Worm (Caenorhabditis elegans) whole organism, L2 larva: Measurements from ENCODE around the gene try-11.

Experiments used
- F13H6.1 ChIP-seq: sonication (generic microtip); optimal IDR thresholded peaks from 2 replicates; lab custom pipeline; 2016; ENCODE audit warnings: missing genetic modification characterization, missing compliant biosample characterization
- R02D3.7 ChIP-seq: fragments of 150-350 bp; optimal IDR thresholded peaks from 2 replicates; lab custom pipeline; 2014; ENCODE audit warnings: missing biosample characterization, missing genetic modification characterization
- Y55F3AM.14 ChIP-seq: fragments of 200-800 bp; sonication (Bioruptor generic); optimal IDR thresholded peaks from 2 replicates; lab custom pipeline; 2018; ENCODE audit warnings: mild to moderate bottlenecking, missing genetic modification characterization, missing compliant biosample characterization
- ZK546.5 ChIP-seq: sonication (generic microtip); optimal IDR thresholded peaks from 2 replicates; lab custom pipeline; 2017; ENCODE audit warnings: missing biosample characterization, missing genetic modification characterization
- ama-1 ChIP-seq: fragments of 150-350 bp; optimal IDR thresholded peaks from 2 replicates; lab custom pipeline; 2018; ENCODE audit warnings: inconsistent platforms
- ceh-16 ChIP-seq: fragments of 150-350 bp; optimal IDR thresholded peaks from 2 replicates; lab custom pipeline; 2014; ENCODE audit warnings: missing biosample characterization, missing genetic modification characterization
- ceh-82 ChIP-seq: fragments of 150-350 bp; optimal IDR thresholded peaks from 2 replicates; lab custom pipeline; 2014; ENCODE audit warnings: missing biosample characterization, missing genetic modification characterization
- crh-2 ChIP-seq: sonication (generic microtip); optimal IDR thresholded peaks from 2 replicates; lab custom pipeline; 2017; ENCODE audit warnings: missing biosample characterization, missing genetic modification characterization
- elt-1 ChIP-seq: fragments of 150-350 bp; optimal IDR thresholded peaks from 2 replicates; lab custom pipeline; 2014; ENCODE audit warnings: missing biosample characterization, missing genetic modification characterization
- elt-3 ChIP-seq: sonication (generic microtip); optimal IDR thresholded peaks from 2 replicates; lab custom pipeline; 2017; ENCODE audit warnings: missing biosample characterization, missing genetic modification characterization
- lin-11 ChIP-seq: fragments of 150-350 bp; sonication (generic microtip); optimal IDR thresholded peaks from 2 replicates; lab custom pipeline; 2014; ENCODE audit warnings: missing biosample characterization, missing genetic modification characterization, inconsistent platforms, mixed read lengths
- lin-13 ChIP-seq: fragments of 150-350 bp; optimal IDR thresholded peaks from 2 replicates; lab custom pipeline; 2014; ENCODE audit warnings: missing biosample characterization, missing genetic modification reagents, missing genetic modification characterization
- lin-39 ChIP-seq: fragments of 150-350 bp; optimal IDR thresholded peaks from 2 replicates; lab custom pipeline; 2014; ENCODE audit warnings: missing biosample characterization, missing genetic modification reagents, missing genetic modification characterization
- lsy-2 ChIP-seq, 2 experiments: fragments of 150-350 bp in 1 of 2; sonication (generic microtip) in 1 of 2; optimal IDR thresholded peaks; 2 replicates each; lab custom pipeline; 2014 to 2017; ENCODE audit warnings: missing biosample characterization in 2 of 2, missing genetic modification characterization in 2 of 2
- mab-5 ChIP-seq: fragments of 150-350 bp; optimal IDR thresholded peaks from 2 replicates; lab custom pipeline; 2014; ENCODE audit warnings: missing biosample characterization, missing genetic modification characterization
- mbf-1 ChIP-seq: sonication (generic microtip); optimal IDR thresholded peaks from 2 replicates; lab custom pipeline; 2017; ENCODE audit warnings: missing biosample characterization, missing genetic modification characterization
- mdl-1 ChIP-seq, 2 experiments: fragments of 150-350 bp in 1 of 2; sonication (generic microtip) in 1 of 2; optimal IDR thresholded peaks; 2 replicates each; lab custom pipeline; 2017; ENCODE audit warnings: missing biosample characterization in 2 of 2, missing genetic modification characterization in 2 of 2
- nhr-21 ChIP-seq: fragments of 150-350 bp; optimal IDR thresholded peaks from 2 replicates; lab custom pipeline; 2014; ENCODE audit warnings: missing biosample characterization, missing genetic modification characterization
- nhr-237 ChIP-seq: fragments of 150-350 bp; optimal IDR thresholded peaks from 2 replicates; lab custom pipeline; 2014; ENCODE audit warnings: missing biosample characterization, missing genetic modification characterization
- nhr-25 ChIP-seq: fragments of 150-350 bp; sonication (generic microtip); optimal IDR thresholded peaks from 3 replicates; lab custom pipeline; 2014; ENCODE audit warnings: missing biosample characterization, missing genetic modification characterization
- nhr-6 ChIP-seq: fragments of 150-350 bp; optimal IDR thresholded peaks from 2 replicates; lab custom pipeline; 2014; ENCODE audit warnings: missing biosample characterization, missing genetic modification characterization
- nhr-77 ChIP-seq: fragments of 150-350 bp; optimal IDR thresholded peaks from 2 replicates; lab custom pipeline; 2014; ENCODE audit warnings: missing biosample characterization, missing genetic modification characterization
- peb-1 ChIP-seq: fragments of 150-350 bp; optimal IDR thresholded peaks from 2 replicates; lab custom pipeline; 2014; ENCODE audit warnings: missing biosample characterization, missing genetic modification characterization
- sem-4 ChIP-seq: fragments of 150-350 bp; optimal IDR thresholded peaks from 2 replicates; lab custom pipeline; 2014; ENCODE audit warnings: missing biosample characterization, missing genetic modification reagents, missing genetic modification characterization
- skn-1 ChIP-seq: sonication (generic microtip); optimal IDR thresholded peaks from 2 replicates; lab custom pipeline; 2017; ENCODE audit warnings: missing biosample characterization, missing genetic modification characterization
- sma-3 ChIP-seq: sonication (generic microtip); optimal IDR thresholded peaks from 2 replicates; lab custom pipeline; 2016; ENCODE audit warnings: missing genetic modification reagents, missing genetic modification characterization, missing compliant biosample characterization
- snpc-4 ChIP-seq: fragments of 150-350 bp; optimal IDR thresholded peaks from 2 replicates; lab custom pipeline; 2014; ENCODE audit warnings: missing biosample characterization, missing genetic modification characterization
- unc-55 ChIP-seq: fragments of 150-350 bp; sonication (generic microtip); optimal IDR thresholded peaks from 3 replicates; lab custom pipeline; 2014; ENCODE audit warnings: missing biosample characterization, missing genetic modification reagents, missing genetic modification characterization
- unc-62 ChIP-seq: fragments of 150-350 bp; optimal IDR thresholded peaks from 2 replicates; lab custom pipeline; 2014; ENCODE audit warnings: missing biosample characterization, missing genetic modification reagents, missing genetic modification characterization
- zag-1 ChIP-seq: fragments of 150-350 bp; optimal IDR thresholded peaks from 2 replicates; lab custom pipeline; 2014; ENCODE audit warnings: missing biosample characterization, missing genetic modification characterization
- ztf-1 ChIP-seq: fragments of 200-800 bp; sonication (Bioruptor generic); conservative IDR thresholded peaks from 2 replicates; pipeline ENCODE4 v1.3.6; 2022; ENCODE audit warnings: missing genetic modification characterization, missing compliant biosample characterization
- ztf-4 ChIP-seq: fragments of 150-350 bp; optimal IDR thresholded peaks from 2 replicates; lab custom pipeline; 2014; ENCODE audit warnings: missing biosample characterization, missing genetic modification characterization

Gene try-11

DNA sequence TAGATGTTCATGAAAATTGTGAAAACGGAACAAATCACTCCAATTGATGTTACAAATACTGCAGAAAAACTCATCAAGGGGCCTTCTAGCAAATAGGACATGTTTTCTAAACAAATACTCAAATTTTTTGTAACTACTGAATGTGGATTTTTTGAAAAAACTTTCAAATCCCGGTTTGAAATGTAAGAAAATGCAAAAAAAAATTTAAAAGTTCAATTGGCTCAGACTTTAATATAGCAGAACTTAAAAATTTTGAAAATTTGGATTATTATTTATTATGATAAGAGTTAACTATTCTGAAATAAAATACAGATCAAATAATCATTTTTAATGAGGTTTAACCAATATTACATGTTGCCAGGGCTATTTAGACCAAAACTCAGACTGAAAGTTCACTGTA is 38.8 kb downstream of the try-11 start, which contains the start of gene srbc-9:
TSS of gene srbc-9 (minus strand) at position 101 of the 400 bp plus-strand sequence.
- TF ChIP-seq R02D3.7 (tag; lab: Kevin White, UChicago) (no peak), ama-1 (lab: Kevin White, UChicago) (no peak), ceh-82 (tag; lab: Kevin White, UChicago) (no peak), nhr-77 (no peak), ztf-1 (no peak), ceh-16 (tag; lab: Kevin White, UChicago) (no peak), nhr-25 (tag; lab: Kevin White, UChicago) (no peak), nhr-237 (tag; lab: Kevin White, UChicago) (no peak), mbf-1 (tag; lab: Kevin White, UChicago) (no peak), nhr-21 (tag; lab: Kevin White, UChicago) (no peak), nhr-6 (tag; lab: Kevin White, UChicago) (no peak), zag-1 (tag; lab: Kevin White, UChicago) (no peak)

DNA sequence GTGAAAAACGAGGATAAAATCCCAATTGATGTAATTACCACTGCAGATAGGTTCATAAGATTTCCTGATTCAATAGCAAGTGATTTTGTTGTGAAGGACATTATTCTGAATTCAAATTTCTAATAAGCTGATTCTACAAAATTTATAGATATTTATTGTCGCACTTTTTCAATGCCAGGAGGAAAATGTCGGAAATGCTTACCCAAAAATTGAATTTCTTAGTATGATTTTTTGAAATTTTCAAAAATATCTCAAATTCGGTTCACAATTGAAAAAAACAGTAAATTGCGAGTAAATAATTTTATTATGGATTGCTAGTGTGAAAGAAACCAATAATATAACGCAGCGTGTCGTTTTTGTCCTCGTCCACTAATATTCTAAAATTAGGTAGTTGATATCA is 41.4 kb downstream of the try-11 start, which contains the start of gene srbc-10:
TSS of gene srbc-10 (minus strand) at position 101 of the 400 bp plus-strand sequence.
- no peak for TF ChIP-seq nhr-237 (tag; lab: Kevin White, UChicago)
- TF ChIP-seq mdl-1 (tag; optimal IDR thresholded peaks at IDR 0.05; lab: Kevin White, UChicago) = no peak

DNA sequence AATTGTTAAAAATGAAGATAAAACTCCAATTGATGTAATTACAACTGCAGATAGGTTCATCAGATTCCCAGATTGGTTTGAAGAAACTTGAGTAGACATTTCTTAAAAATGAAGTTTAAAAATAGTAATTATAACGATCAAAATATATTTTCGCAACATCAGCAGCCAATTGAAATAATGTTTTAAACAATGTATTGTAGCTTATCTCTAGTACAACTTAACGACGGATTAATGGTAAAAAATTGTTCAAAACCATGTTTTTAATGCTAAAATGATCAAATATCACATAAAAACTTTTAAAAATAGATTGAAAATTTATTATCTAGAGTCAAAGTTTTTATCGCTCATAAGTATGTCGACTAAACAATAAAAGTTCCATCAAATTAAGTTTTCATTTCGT is 43.7 kb downstream of the try-11 start, which contains the start of gene srbc-11:
TSS of gene srbc-11 (minus strand) at position 101 of the 400 bp plus-strand sequence.
- TF ChIP-seq snpc-4 (tag; lab: Kevin White, UChicago) = no peak
- no peak for TF ChIP-seq lin-11 (tag; lab: Kevin White, UChicago)
- no peak for TF ChIP-seq crh-2
- no peak for TF ChIP-seq mbf-1 (tag; lab: Kevin White, UChicago)
- TF ChIP-seq zag-1 (tag; lab: Kevin White, UChicago) = no peak
- no peak for TF ChIP-seq nhr-25 (tag; lab: Kevin White, UChicago)

DNA sequence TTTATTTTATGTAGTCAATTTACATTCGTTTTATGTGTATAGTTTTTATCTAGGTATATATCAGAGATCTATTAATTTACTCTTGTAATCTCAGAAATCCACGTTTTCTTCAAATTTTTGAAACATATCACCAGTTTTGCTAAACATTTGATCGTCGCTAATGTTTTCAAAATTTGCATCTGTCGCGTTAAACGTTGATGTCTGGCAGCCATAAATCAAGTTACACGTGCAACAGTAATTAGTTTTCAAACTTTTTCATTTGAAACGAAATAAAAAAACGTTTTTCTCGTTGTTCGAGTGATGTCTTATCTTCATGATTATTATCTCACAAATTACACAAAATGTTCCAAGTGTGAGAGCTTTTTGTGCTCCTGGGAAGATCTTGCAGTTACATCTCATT is 45.9 kb downstream of the try-11 start, which contains the start of gene srh-79:
TSS of gene srh-79 (plus strand) at position 301 of the 400 bp plus-strand sequence.
- TF ChIP-seq elt-3 (tag; lab: Kevin White, UChicago) (no peak), mab-5 (no peak), nhr-6 (tag; lab: Kevin White, UChicago) (no peak), lin-39 (tag; lab: Kevin White, UChicago) (no peak), ceh-16 (tag; lab: Kevin White, UChicago) (no peak), sem-4 (no peak), sma-3 (no peak), mbf-1 (tag; lab: Kevin White, UChicago) (no peak), elt-1 (no peak), ztf-1 (no peak), lin-13 (GFP tag; lab: Kevin White, UChicago) (no peak), F13H6.1 (tag; lab: Kevin White, UChicago) (no peak), lsy-2 (tag; optimal IDR thresholded peaks at IDR 0.05; lab: Kevin White, UChicago) (no peak), ZK546.5 (tag; lab: Kevin White, UChicago) (no peak), crh-2 (no peak), unc-62 (no peak), unc-55 (GFP tag; lab: Kevin White, UChicago) (no peak), peb-1 (tag; lab: Kevin White, UChicago) (no peak), skn-1 (no peak), nhr-25 (tag; lab: Kevin White, UChicago) (no peak)

DNA sequence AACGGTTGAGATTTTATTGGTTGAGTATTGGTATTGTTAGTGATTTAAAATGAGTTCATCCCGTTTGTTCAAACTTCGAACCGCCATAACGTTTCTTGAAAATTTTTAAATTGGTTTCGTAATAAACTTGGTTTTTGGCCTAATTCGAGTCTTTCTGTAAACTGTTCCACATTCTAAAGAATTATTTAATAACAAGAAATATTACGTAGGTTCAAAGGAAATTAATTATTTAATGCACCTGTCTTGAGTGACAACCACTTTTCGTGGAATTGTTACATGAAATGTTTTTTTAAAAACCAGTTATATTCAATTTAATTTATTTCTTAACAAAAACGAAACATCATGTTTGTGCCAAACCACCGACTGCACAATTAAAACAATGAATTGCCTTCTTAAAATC is 49.7 kb downstream of the try-11 start:
- no peak for TF ChIP-seq mdl-1 (tag; optimal IDR thresholded peaks at IDR 0.05; lab: Kevin White, UChicago)
- TF ChIP-seq ZK546.5 (tag; lab: Kevin White, UChicago) = no peak
- TF ChIP-seq Y55F3AM.14 (GFP tag; lab: Kevin White, UChicago) = no peak
- TF ChIP-seq R02D3.7 (tag; lab: Kevin White, UChicago) = no peak
- TF ChIP-seq ztf-4 (tag; lab: Kevin White, UChicago) = no peak
- no peak for TF ChIP-seq nhr-25 (tag; lab: Kevin White, UChicago)
- no peak for TF ChIP-seq crh-2
- no peak for TF ChIP-seq unc-62
- TF ChIP-seq skn-1 = no peak
- TF ChIP-seq, all 48 proteins: peak for 0
